Worm (Caenorhabditis elegans) whole organism, L1 larva: Measurements from ENCODE around the gene Y42A5A.5.
A peak's percentile ranks its signal among the peaks of the same experiment; 100 is the strongest.

ENCODE experiments used
- C04F5.9 ChIP-seq: sonication (generic microtip); optimal IDR thresholded peaks from 2 replicates; lab custom pipeline; 2016; ENCODE audit warnings: missing genetic modification characterization, missing compliant biosample characterization
- C16A3.4 ChIP-seq: fragments of 150-350 bp; optimal IDR thresholded peaks from 2 replicates; lab custom pipeline; 2014; ENCODE audit warnings: missing biosample characterization, missing genetic modification characterization
- F16B12.6 ChIP-seq: fragments of 150-350 bp; optimal IDR thresholded peaks from 2 replicates; lab custom pipeline; 2014; ENCODE audit warnings: missing biosample characterization, missing genetic modification characterization
- Y116A8C.19 ChIP-seq: sonication (generic microtip); optimal IDR thresholded peaks from 2 replicates; lab custom pipeline; 2016; ENCODE audit warnings: missing compliant biosample characterization, missing genetic modification characterization, borderline replicate concordance
- alr-1 ChIP-seq: fragments of 200-800 bp; sonication (Bioruptor generic); optimal IDR thresholded peaks from 2 replicates; lab custom pipeline; 2018; ENCODE audit warnings: borderline replicate concordance, mild to moderate bottlenecking, missing genetic modification characterization, missing compliant biosample characterization
- aly-2 ChIP-seq: fragments of 150-350 bp; optimal IDR thresholded peaks from 2 replicates; lab custom pipeline; 2014; ENCODE audit warnings: missing biosample characterization, missing genetic modification characterization
- dpl-1 ChIP-seq, 3 experiments: fragments of 150-350 bp in 2 of 3; sonication (generic microtip) in 1 of 3; optimal IDR thresholded peaks; 2 replicates each; lab custom pipeline; 2014 to 2017; ENCODE audit warnings: missing biosample characterization in 3 of 3, missing genetic modification characterization in 3 of 3, missing genetic modification reagents in 3 of 3
- dsc-1 ChIP-seq: sonication (generic microtip); optimal IDR thresholded peaks from 2 replicates; lab custom pipeline; 2016; ENCODE audit warnings: mild to moderate bottlenecking, missing genetic modification characterization, missing compliant biosample characterization
- efl-3 ChIP-seq: fragments of 200-800 bp; sonication (Bioruptor generic); optimal IDR thresholded peaks from 2 replicates; lab custom pipeline; 2018; ENCODE audit warnings: mild to moderate bottlenecking, missing genetic modification characterization, missing compliant biosample characterization
- egl-13 ChIP-seq: sonication (generic microtip); optimal IDR thresholded peaks from 2 replicates; lab custom pipeline; 2016; ENCODE audit warnings: missing genotype, missing genetic modification reagents, missing genetic modification characterization, missing compliant biosample characterization
- egl-27 ChIP-seq, 2 experiments: fragments of 150-350 bp in 1 of 2; sonication (generic microtip); optimal IDR thresholded peaks; 3 replicates each; lab custom pipeline; 2017 to 2018; ENCODE audit warnings: missing biosample characterization in 2 of 2, missing genetic modification characterization in 2 of 2, missing genetic modification reagents in 2 of 2
- elt-3 ChIP-seq, 6 experiments: fragments of 150-350 bp in 1 of 6; sonication (generic microtip); optimal IDR thresholded peaks; 2 replicates each; lab custom pipeline; 2017 to 2018; ENCODE audit warnings: missing biosample characterization in 6 of 6, missing genetic modification characterization in 6 of 6, inconsistent platforms in 1 of 6
- fkh-10 ChIP-seq: sonication (generic microtip); optimal IDR thresholded peaks from 2 replicates; lab custom pipeline; 2017; ENCODE audit warnings: missing biosample characterization, missing genetic modification reagents, missing genetic modification characterization
- grh-1 ChIP-seq: fragments of 200-800 bp; sonication (Bioruptor generic); IDR thresholded peaks from 2 replicates; pipeline ENCODE4 v1.3.6; 2022; ENCODE audit warnings: missing genetic modification reagents, missing genetic modification characterization, missing compliant biosample characterization
- hlh-17 ChIP-seq: fragments of 200-800 bp; sonication (Bioruptor generic); optimal IDR thresholded peaks from 2 replicates; lab custom pipeline; 2018; ENCODE audit warnings: missing genetic modification characterization, mild to moderate bottlenecking, missing compliant biosample characterization, moderate library complexity, borderline replicate concordance
- hpl-2 ChIP-seq: fragments of 150-350 bp; optimal IDR thresholded peaks from 2 replicates; lab custom pipeline; 2014; ENCODE audit warnings: missing biosample characterization, missing genetic modification reagents, missing genetic modification characterization
- lin-13 ChIP-seq: fragments of 150-350 bp; optimal IDR thresholded peaks from 2 replicates; lab custom pipeline; 2014; ENCODE audit warnings: missing biosample characterization, missing genetic modification reagents, missing genetic modification characterization
- lin-39 ChIP-seq: fragments of 150-350 bp; optimal IDR thresholded peaks from 2 replicates; lab custom pipeline; 2014; ENCODE audit warnings: missing biosample characterization, missing genetic modification reagents, missing genetic modification characterization
- lsy-2 ChIP-seq, 2 experiments: fragments of 150-350 bp; optimal IDR thresholded peaks; 2 replicates each; lab custom pipeline; 2014; ENCODE audit warnings: missing biosample characterization in 2 of 2, missing genetic modification characterization in 2 of 2
- mef-2 ChIP-seq: fragments of 150-350 bp; optimal IDR thresholded peaks from 2 replicates; lab custom pipeline; 2014; ENCODE audit warnings: missing biosample characterization, missing genetic modification characterization
- nhr-11 ChIP-seq: fragments of 150-350 bp; optimal IDR thresholded peaks from 2 replicates; lab custom pipeline; 2014; ENCODE audit warnings: missing biosample characterization, missing genetic modification characterization
- nhr-12 ChIP-seq: sonication (generic microtip); optimal IDR thresholded peaks from 2 replicates; lab custom pipeline; 2017; ENCODE audit warnings: missing biosample characterization, missing genetic modification characterization
- nhr-28 ChIP-seq: fragments of 150-350 bp; optimal IDR thresholded peaks from 2 replicates; lab custom pipeline; 2014; ENCODE audit warnings: missing biosample characterization, missing genetic modification characterization
- nhr-47 ChIP-seq: sonication (generic microtip); optimal IDR thresholded peaks from 2 replicates; lab custom pipeline; 2016; ENCODE audit warnings: mild to moderate bottlenecking, missing genetic modification characterization, moderate library complexity, missing compliant biosample characterization
- nhr-71 ChIP-seq: sonication (generic microtip); optimal IDR thresholded peaks from 2 replicates; lab custom pipeline; 2016; ENCODE audit warnings: mild to moderate bottlenecking, missing genetic modification characterization, moderate library complexity, missing compliant biosample characterization
- nhr-76 ChIP-seq: sonication (generic microtip); optimal IDR thresholded peaks from 2 replicates; lab custom pipeline; 2017; ENCODE audit warnings: missing biosample characterization, missing genetic modification characterization
- nhr-84 ChIP-seq: sonication (generic microtip); optimal IDR thresholded peaks from 2 replicates; lab custom pipeline; 2017; ENCODE audit warnings: missing biosample characterization, missing genetic modification characterization
- nhr-85 ChIP-seq: sonication (generic microtip); peaks from one replicate; lab custom pipeline; 2016; ENCODE audit warnings: missing genetic modification characterization, inconsistent platforms, missing compliant biosample characterization
- pag-3 ChIP-seq: sonication (generic microtip); optimal IDR thresholded peaks from 2 replicates; lab custom pipeline; 2017; ENCODE audit warnings: missing genetic modification characterization, mild to moderate bottlenecking, missing compliant biosample characterization, antibody characterized with exemption, borderline replicate concordance; ENCODE audit not compliant: insufficient read depth
- pqm-1 ChIP-seq: sonication (generic microtip); optimal IDR thresholded peaks from 3 replicates; lab custom pipeline; 2017; ENCODE audit warnings: missing biosample characterization, missing genetic modification characterization
- rnt-1 ChIP-seq: sonication (generic microtip); optimal IDR thresholded peaks from 2 replicates; lab custom pipeline; 2016; ENCODE audit warnings: mild to moderate bottlenecking, missing genetic modification characterization, moderate library complexity, missing compliant biosample characterization
- skn-1 ChIP-seq: fragments of 150-350 bp; optimal IDR thresholded peaks from 2 replicates; lab custom pipeline; 2014; ENCODE audit warnings: missing biosample characterization, missing genetic modification characterization
- snpc-4 ChIP-seq: fragments of 150-350 bp; optimal IDR thresholded peaks from 2 replicates; lab custom pipeline; 2014; ENCODE audit warnings: missing biosample characterization, missing genetic modification characterization
- snu-23 ChIP-seq: sonication (generic microtip); optimal IDR thresholded peaks from 2 replicates; lab custom pipeline; 2016; ENCODE audit warnings: missing genetic modification characterization, missing compliant biosample characterization
- sox-4 ChIP-seq: sonication (generic microtip); optimal IDR thresholded peaks from 2 replicates; lab custom pipeline; 2016; ENCODE audit warnings: missing genetic modification characterization, missing compliant biosample characterization
- sptf-1 ChIP-seq: fragments of 150-350 bp; optimal IDR thresholded peaks from 2 replicates; lab custom pipeline; 2014; ENCODE audit warnings: missing biosample characterization, missing genetic modification characterization
- sup-37 ChIP-seq: fragments of 200-800 bp; sonication (Bioruptor generic); optimal IDR thresholded peaks from 2 replicates; lab custom pipeline; 2018; ENCODE audit warnings: mild to moderate bottlenecking, missing genetic modification characterization, missing compliant biosample characterization
- tbx-2 ChIP-seq: sonication (generic microtip); optimal IDR thresholded peaks from 2 replicates; lab custom pipeline; 2016; ENCODE audit warnings: missing genetic modification characterization, missing compliant biosample characterization
- tlp-1 ChIP-seq: fragments of 150-350 bp; optimal IDR thresholded peaks from 2 replicates; lab custom pipeline; 2014; ENCODE audit warnings: missing biosample characterization, missing genetic modification characterization
- unc-130 ChIP-seq: fragments of 150-350 bp; optimal IDR thresholded peaks from 2 replicates; lab custom pipeline; 2017; ENCODE audit warnings: missing biosample characterization, missing genetic modification characterization, inconsistent platforms
- unc-30 ChIP-seq: sonication (generic microtip); optimal IDR thresholded peaks from 2 replicates; lab custom pipeline; 2017; ENCODE audit warnings: missing biosample characterization, missing genetic modification characterization
- unc-98 ChIP-seq: fragments of 200-800 bp; sonication (Bioruptor generic); IDR thresholded peaks from 2 replicates; pipeline ENCODE4 v1.3.6; 2022; ENCODE audit warnings: missing genetic modification characterization, missing compliant biosample characterization
- zag-1 ChIP-seq: fragments of 150-350 bp; optimal IDR thresholded peaks from 2 replicates; lab custom pipeline; 2014; ENCODE audit warnings: missing biosample characterization, missing genetic modification characterization
- zip-4 ChIP-seq: fragments of 200-800 bp; sonication (Bioruptor generic); optimal IDR thresholded peaks from 2 replicates; lab custom pipeline; 2018; ENCODE audit warnings: mild to moderate bottlenecking, missing genetic modification characterization, moderate library complexity, missing compliant biosample characterization
- ztf-11 ChIP-seq, 2 experiments: sonication (generic microtip); optimal IDR thresholded peaks; 2 replicates each; lab custom pipeline; 2016 to 2017; ENCODE audit warnings: missing genetic modification characterization in 2 of 2, missing biosample characterization in 1 of 2, missing compliant biosample characterization in 1 of 2

Y42A5A.5 gene

DNA sequence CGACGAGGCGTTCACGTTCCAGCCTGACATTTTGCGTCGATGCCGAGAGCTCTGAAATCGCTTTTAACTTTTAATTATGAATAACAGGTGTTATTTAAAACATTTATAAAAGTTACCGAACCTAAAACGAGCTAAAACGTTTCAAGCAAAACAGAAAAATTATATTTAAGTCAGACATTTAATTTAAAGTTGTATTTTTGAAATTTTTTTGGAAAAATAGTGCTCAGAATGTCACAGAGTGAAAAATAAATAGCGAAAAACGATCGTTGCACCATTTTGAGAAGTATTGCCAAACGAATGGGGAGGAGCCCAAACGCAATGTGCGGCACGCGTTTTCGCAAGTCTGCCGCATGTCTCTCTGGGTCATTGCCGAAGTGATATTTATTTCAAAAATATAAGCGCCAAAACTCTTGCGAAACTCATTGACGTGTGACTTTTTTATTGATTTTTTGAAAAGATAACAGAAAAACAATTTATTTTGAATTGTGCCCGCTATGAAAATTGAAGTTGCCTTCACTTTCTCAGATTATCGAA is 3.6 kb upstream of the Y42A5A.5 start, which contains the start of gene erfa-3 (continued):
- peak; percentile 62 for TF ChIP-seq nhr-47
- TF ChIP-seq unc-30 (tag; lab: Kevin White, UChicago): no peak
- no peak for TF ChIP-seq F16B12.6 (tag; lab: Kevin White, UChicago)
- TF ChIP-seq alr-1 (tag; lab: Kevin White, UChicago): no peak
- no peak for TF ChIP-seq aly-2 (tag; lab: Kevin White, UChicago)
- peak in 1 of 2 experiments; percentile 48 for TF ChIP-seq ztf-11 (tag; optimal IDR thresholded peaks at IDR 0.05; lab: Kevin White, UChicago)
- peak; percentile 58 to 60 for TF ChIP-seq lsy-2 (tag; optimal IDR thresholded peaks at IDR 0.05; lab: Kevin White, UChicago)
- peak in 1 of 6 experiments; percentile 54 for TF ChIP-seq elt-3 (tag; optimal IDR thresholded peaks at IDR 0.05; lab: Kevin White, UChicago)
- peak; percentile 53 for TF ChIP-seq egl-13 (tag; lab: Kevin White, UChicago)
- TF ChIP-seq C16A3.4: peak; percentile 67
- TF ChIP-seq lin-13: no peak
- no peak for TF ChIP-seq efl-3 (GFP tag; lab: Kevin White, UChicago)
- no peak for TF ChIP-seq nhr-11 (tag; lab: Kevin White, UChicago)
- TF ChIP-seq dsc-1: peak; percentile 68
- no peak for TF ChIP-seq pqm-1 (tag; lab: Kevin White, UChicago)
- TF ChIP-seq hlh-17 (GFP tag; lab: Kevin White, UChicago): no peak
- TF ChIP-seq hpl-2: peak; percentile 25
- no peak for TF ChIP-seq pag-3 (tag; lab: Kevin White, UChicago)
- TF ChIP-seq sup-37 (GFP tag; lab: Kevin White, UChicago): no peak
- TF ChIP-seq egl-27 (tag; optimal IDR thresholded peaks at IDR 0.05; lab: Kevin White, UChicago): no peak
- TF ChIP-seq sptf-1 (tag; lab: Kevin White, UChicago): no peak
- peak; percentile 87 for TF ChIP-seq skn-1 (tag; lab: Kevin White, UChicago)
- peak; percentile 62 for TF ChIP-seq lin-39 (tag; lab: Kevin White, UChicago)
- no peak for TF ChIP-seq C04F5.9 (tag; lab: Kevin White, UChicago)
- peak; percentile 50 for TF ChIP-seq snpc-4 (tag; lab: Kevin White, UChicago)
- TF ChIP-seq nhr-71: peak; percentile 70
- TF ChIP-seq nhr-28 (tag; lab: Kevin White, UChicago): no peak
- TF ChIP-seq unc-130 (tag; lab: Kevin White, UChicago): peak; percentile 68
- TF ChIP-seq tbx-2 (tag; lab: Kevin White, UChicago): peak; percentile 49
- no peak for TF ChIP-seq nhr-12 (tag; lab: Kevin White, UChicago)
- no peak for TF ChIP-seq Y116A8C.19 (tag; lab: Kevin White, UChicago)
- TF ChIP-seq, all 84 proteins: peak for 43

- no peak for TF ChIP-seq skn-1 (tag; lab: Kevin White, UChicago)
Observed at ce11 chrV:11104408-11104807, 5.1 kb downstream of the Y42A5A.5 start.

ce11 chrV:11098599-11098998 is 10.9 kb downstream of the Y42A5A.5 start, which contains the start of gene cdkl-1:
Gene cdkl-1 (plus strand): TSS chrV:11098899.
- TF ChIP-seq nhr-76: no peak
- no peak for TF ChIP-seq hpl-2
- no peak for TF ChIP-seq sox-4 (tag; lab: Kevin White, UChicago)
- no peak for TF ChIP-seq fkh-10 (GFP tag; lab: Kevin White, UChicago)
- no peak for TF ChIP-seq dpl-1 (GFP tag; optimal IDR thresholded peaks at IDR 0.05; lab: Kevin White, UChicago)
- no peak for TF ChIP-seq hlh-17 (GFP tag; lab: Kevin White, UChicago)
- TF ChIP-seq unc-98 (GFP tag; lab: Robert Waterston, UW): no peak
- no peak for TF ChIP-seq unc-30 (tag; lab: Kevin White, UChicago)
- TF ChIP-seq nhr-84 (tag; lab: Kevin White, UChicago): no peak
- no peak for TF ChIP-seq rnt-1 (tag; lab: Kevin White, UChicago)
- no peak for TF ChIP-seq snu-23 (GFP tag; lab: Kevin White, UChicago)
- no peak for TF ChIP-seq lin-13
- no peak for TF ChIP-seq mef-2 (tag; lab: Kevin White, UChicago)
- no peak for TF ChIP-seq zag-1 (tag; lab: Kevin White, UChicago)
- TF ChIP-seq tlp-1 (tag; lab: Kevin White, UChicago): no peak
- no peak for TF ChIP-seq zip-4
- no peak for TF ChIP-seq nhr-85
- TF ChIP-seq grh-1 (GFP tag; lab: Robert Waterston, UW): no peak
